Worm (Caenorhabditis elegans) whole organism, L4/young adult: ENCODE results near the gene B0024.3.

Source experiments
- dao-5 ChIP-seq: sonication (generic microtip); optimal IDR thresholded peaks from 2 replicates; lab custom pipeline; 2016; ENCODE audit warnings: missing genotype, missing genetic modification characterization, moderate library complexity, missing compliant biosample characterization
- him-1 ChIP-seq: sonication (generic microtip); optimal IDR thresholded peaks from 2 replicates; lab custom pipeline; 2016; ENCODE audit warnings: missing genotype, missing genetic modification reagents, missing genetic modification characterization, missing compliant biosample characterization

ce11 chrV:10248255-10248979 is 38.9 kb upstream of the B0024.3 start, which contains the start of gene akt-1:
- no peak for TF ChIP-seq dao-5 (tag; lab: Kevin White, UChicago)
- no peak for TF ChIP-seq him-1 (tag; lab: Kevin White, UChicago)
